Fruit fly (Drosophila melanogaster) whole organism, pupa: ENCODE data around the gene Rab23.

Experiments used
- CG10348 ChIP-seq: fragments of 200-800 bp; sonication (Bioruptor generic); IDR thresholded peaks from 2 replicates; pipeline ENCODE4 v1.3.6; 2022; ENCODE audit warnings: missing biosample characterization, missing genetic modification characterization
- CG12605 ChIP-seq: fragments of 200-800 bp; sonication (Bioruptor generic); IDR thresholded peaks from 2 replicates; pipeline ENCODE4 v1.3.6; 2022; ENCODE audit warnings: missing biosample characterization, missing genetic modification characterization
- CG13204 ChIP-seq: fragments of 200-800 bp; sonication (Bioruptor generic); optimal IDR thresholded peaks from 2 replicates; lab custom pipeline; 2018; ENCODE audit warnings: missing biosample characterization, mild to moderate bottlenecking, missing genetic modification characterization, moderate library complexity
- CG14655 ChIP-seq: fragments of 200-800 bp; sonication (Bioruptor generic); optimal IDR thresholded peaks from 3 replicates; lab custom pipeline; 2017; ENCODE audit warnings: mild to moderate bottlenecking, missing biosample characterization, missing genetic modification reagents, missing genetic modification characterization
- CG15710 ChIP-seq: fragments of 200-800 bp; sonication (Bioruptor generic); optimal IDR thresholded peaks from 2 replicates; lab custom pipeline; 2018; ENCODE audit warnings: missing biosample characterization, mild to moderate bottlenecking, missing genetic modification characterization, moderate library complexity
- CG17806 ChIP-seq: fragments of 200-800 bp; sonication (Bioruptor generic); optimal IDR thresholded peaks from 2 replicates; lab custom pipeline; 2018; ENCODE audit warnings: missing biosample characterization, mild to moderate bottlenecking, missing genetic modification characterization, moderate library complexity
- CG32121 ChIP-seq: fragments of 200-800 bp; sonication (Bioruptor generic); IDR thresholded peaks from 2 replicates; pipeline ENCODE4 v1.3.6; 2022; ENCODE audit warnings: missing biosample characterization, missing genetic modification characterization
- CG34367 ChIP-seq: fragments of 200-800 bp; sonication (Bioruptor generic); optimal IDR thresholded peaks from 2 replicates; lab custom pipeline; 2018; ENCODE audit warnings: missing biosample characterization, mild to moderate bottlenecking, missing genetic modification characterization
- CG4496 ChIP-seq: fragments of 200-800 bp; sonication (Bioruptor generic); IDR thresholded peaks from 3 replicates; pipeline ENCODE4 v1.3.6; 2022; ENCODE audit warnings: missing biosample characterization, missing genetic modification characterization
- CG8159 ChIP-seq: fragments of 200-800 bp; sonication (Bioruptor generic); optimal IDR thresholded peaks from 3 replicates; lab custom pipeline; 2018; ENCODE audit warnings: missing biosample characterization, mild to moderate bottlenecking, missing genetic modification characterization, moderate library complexity
- CG8301 ChIP-seq: fragments of 200-800 bp; sonication (Bioruptor generic); optimal IDR thresholded peaks from 2 replicates; lab custom pipeline; 2018; ENCODE audit warnings: missing biosample characterization, mild to moderate bottlenecking, missing genetic modification characterization
- CG9948 ChIP-seq: fragments of 200-800 bp; sonication (Bioruptor generic); optimal IDR thresholded peaks from 2 replicates; lab custom pipeline; 2018; ENCODE audit warnings: missing biosample characterization, mild to moderate bottlenecking, missing genetic modification characterization, moderate library complexity
- D1 ChIP-seq: fragments of 200-800 bp; sonication (Bioruptor generic); optimal IDR thresholded peaks from 2 replicates; lab custom pipeline; 2018; ENCODE audit warnings: missing biosample characterization, mild to moderate bottlenecking, missing genetic modification characterization, moderate library complexity
- EcR ChIP-seq: fragments of 200-800 bp; sonication (Bioruptor generic); optimal IDR thresholded peaks from 3 replicates; lab custom pipeline; 2019; ENCODE audit warnings: missing biosample characterization, missing genetic modification characterization, mild to moderate bottlenecking, moderate library complexity, missing genetic modification reagents
- Ets98B ChIP-seq: fragments of 200-800 bp; sonication (Bioruptor generic); IDR thresholded peaks from 2 replicates; pipeline ENCODE4 v1.3.6; 2022; ENCODE audit warnings: missing biosample characterization, missing genetic modification characterization
- Pif1A ChIP-seq: fragments of 200-800 bp; sonication (Bioruptor generic); optimal IDR thresholded peaks from 3 replicates; lab custom pipeline; 2016; ENCODE audit warnings: missing biosample characterization, missing genetic modification characterization
- Pif1B ChIP-seq: fragments of 200-800 bp; sonication (Bioruptor generic); optimal IDR thresholded peaks from 3 replicates; lab custom pipeline; 2016; ENCODE audit warnings: missing biosample characterization, missing genetic modification characterization
- Snoo ChIP-seq: fragments of 200-800 bp; sonication (Bioruptor generic); optimal IDR thresholded peaks from 3 replicates; lab custom pipeline; 2017; ENCODE audit warnings: missing biosample characterization, mild to moderate bottlenecking, missing genetic modification characterization, inconsistent platforms
- fd96Ca ChIP-seq: fragments of 200-800 bp; sonication (Bioruptor generic); IDR thresholded peaks from 3 replicates; pipeline ENCODE4 v1.3.6; 2022; ENCODE audit warnings: missing biosample characterization, missing genetic modification characterization
- gl ChIP-seq: fragments of 200-800 bp; sonication (Bioruptor generic); optimal IDR thresholded peaks from 2 replicates; lab custom pipeline; 2018; ENCODE audit warnings: missing biosample characterization, mild to moderate bottlenecking, missing genetic modification characterization
- rn ChIP-seq: fragments of 200-800 bp; sonication (Bioruptor generic); IDR thresholded peaks from 2 replicates; pipeline ENCODE4 v1.3.6; 2022; ENCODE audit warnings: missing biosample characterization, missing genetic modification characterization

The Rab23 gene

dm6 chr3R:5653887-5654286 lies 31.3 kb downstream of the Rab23 start:
- TF ChIP-seq Ets98B (GFP tag; lab: Robert Waterston, UW) (no peak), CG34367 (no peak), CG17806 (tag; lab: Kevin White, UChicago) (no peak), CG14655 (no peak), CG13204 (GFP tag; lab: Kevin White, UChicago) (no peak), CG8301 (tag; lab: Kevin White, UChicago) (no peak), EcR (GFP tag; lab: Kevin White, UChicago) (no peak), CG15710 (tag; lab: Kevin White, UChicago) (no peak), rn (GFP tag; lab: Robert Waterston, UW) (no peak), fd96Ca (GFP tag; lab: Robert Waterston, UW) (no peak), CG10348 (GFP tag; lab: Robert Waterston, UW) (no peak), CG9948 (tag; lab: Kevin White, UChicago) (no peak), D1 (no peak), CG4496 (no peak), Pif1A (GFP tag; lab: Kevin White, UChicago) (no peak), CG32121 (GFP tag; lab: Robert Waterston, UW) (no peak), CG8159 (tag; lab: Kevin White, UChicago) (no peak), Snoo (no peak)

dm6 chr3R:5649903-5650302 lies 35.3 kb downstream of the Rab23 start:
- TF ChIP-seq Pif1A (GFP tag; lab: Kevin White, UChicago), result no peak
- TF ChIP-seq rn (GFP tag; lab: Robert Waterston, UW), result no peak
- TF ChIP-seq CG8301 (tag; lab: Kevin White, UChicago), result no peak
- no peak for TF ChIP-seq CG9948 (tag; lab: Kevin White, UChicago)
- TF ChIP-seq CG10348 (GFP tag; lab: Robert Waterston, UW), result no peak
- TF ChIP-seq Snoo, result no peak
- no peak for TF ChIP-seq Ets98B (GFP tag; lab: Robert Waterston, UW)

dm6 chr3R:5648569-5649476 lies 36.4 kb downstream of the Rab23 start, which contains the start of the genes MTA1-like and Sec23:
MTA1-like (minus strand) TSS chr3R:5648738.
Sec23 (plus strand) TSS chr3R:5649065.
- peak; percentile 22 for TF ChIP-seq CG17806 (tag; lab: Kevin White, UChicago)
- peak; percentile 33 for TF ChIP-seq CG9948 (tag; lab: Kevin White, UChicago)
- TF ChIP-seq CG13204 (GFP tag; lab: Kevin White, UChicago), result no peak
- peak; percentile 44 for TF ChIP-seq CG15710 (tag; lab: Kevin White, UChicago)
- TF ChIP-seq CG4496, result peak; percentile 47; the same call in 1 of the 3 replicates
- peak; percentile 39 for TF ChIP-seq Snoo
- TF ChIP-seq gl (tag; lab: Kevin White, UChicago), result no peak
- TF ChIP-seq Pif1B (GFP tag; lab: Kevin White, UChicago), result peak; percentile 61
- peak; percentile 9 for TF ChIP-seq CG8301 (tag; lab: Kevin White, UChicago)
- no peak for TF ChIP-seq rn (GFP tag; lab: Robert Waterston, UW)
- TF ChIP-seq Pif1A (GFP tag; lab: Kevin White, UChicago), result peak; percentile 43
- peak; percentile 63 for TF ChIP-seq CG8159 (tag; lab: Kevin White, UChicago)
- peak; percentile 13; the same call in 2 of the 3 replicates for TF ChIP-seq fd96Ca (GFP tag; lab: Robert Waterston, UW)
- TF ChIP-seq D1, result no peak

- TF ChIP-seq CG32121 (GFP tag; lab: Robert Waterston, UW), result 0 out of 2 replicates have a peak, but pooled peaks have one; percentile 41
- 0 out of 3 replicates have a peak, but pooled peaks have one; percentile 21 for TF ChIP-seq CG4496
- no peak for TF ChIP-seq Pif1B (GFP tag; lab: Kevin White, UChicago)
- TF ChIP-seq CG12605 (GFP tag; lab: Robert Waterston, UW), result no peak
- TF ChIP-seq CG14655, result no peak
- no peak for TF ChIP-seq CG8159 (tag; lab: Kevin White, UChicago)
- TF ChIP-seq, all 21 proteins: peak for 2
These were observed 37.3 kb downstream of the Rab23 start for dm6 chr3R:5647705-5648568.

dm6 chr3R:5643421-5643820 lies 41.8 kb downstream of the Rab23 start:
- TF ChIP-seq CG8159 (tag; lab: Kevin White, UChicago), result no peak
- TF ChIP-seq Pif1B (GFP tag; lab: Kevin White, UChicago), result no peak
- peak; percentile 8 for TF ChIP-seq EcR (GFP tag; lab: Kevin White, UChicago)
- no peak for TF ChIP-seq Ets98B (GFP tag; lab: Robert Waterston, UW)
- TF ChIP-seq CG15710 (tag; lab: Kevin White, UChicago), result no peak
- TF ChIP-seq CG13204 (GFP tag; lab: Kevin White, UChicago), result no peak
